Worm (Caenorhabditis elegans): ENCODE results near the gene oac-12.

Gene oac-12

DNA sequence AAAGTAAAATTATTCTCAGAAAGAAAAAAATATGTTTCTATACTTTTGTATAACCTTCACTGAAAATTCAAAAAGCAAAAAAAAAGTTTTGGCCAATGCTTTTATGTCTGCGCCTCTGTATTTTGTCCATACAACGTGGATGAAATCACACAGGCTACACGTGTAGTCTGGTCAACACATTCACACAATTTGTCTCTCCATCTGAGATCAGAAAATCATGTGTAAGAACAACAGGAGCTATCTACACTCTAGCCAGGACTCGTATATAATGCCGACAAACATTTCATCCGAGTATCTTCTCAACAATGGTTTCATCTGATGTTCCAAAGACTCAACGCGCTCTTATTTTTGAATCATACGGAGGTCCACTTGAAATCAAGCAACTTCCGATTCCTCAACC, 5.5 kb downstream of the oac-12 start, which contains the start of gene D2063.1:
D2063.1 (plus strand) TSS at position 281 of the 400 bp plus-strand sequence.
- TF ChIP-seq dpff-1 (tag; optimal IDR thresholded peaks at IDR 0.05): no peak
- no peak for TF ChIP-seq efl-1 (GFP tag; optimal IDR thresholded peaks at IDR 0.05)
- no peak for TF ChIP-seq ztf-6 (GFP tag; IDR thresholded peaks at IDR 0.05)
- no peak for TF ChIP-seq lin-54 (GFP tag; optimal IDR thresholded peaks at IDR 0.05)
- TF ChIP-seq F37B4.10 (GFP tag; IDR thresholded peaks at IDR 0.05): no peak
- no peak for TF ChIP-seq lsy-27 (tag; optimal IDR thresholded peaks at IDR 0.05; ENCODE audit: borderline replicate concordance, insufficient read depth)
- no peak for TF ChIP-seq nhr-80 (tag; optimal IDR thresholded peaks at IDR 0.05)
- no peak for TF ChIP-seq let-526 (GFP tag; IDR thresholded peaks at IDR 0.05)
- TF ChIP-seq K12H6.12 (tag; optimal IDR thresholded peaks at IDR 0.05): no peak
- no peak for TF ChIP-seq akir-1 (GFP tag; optimal IDR thresholded peaks at IDR 0.05)
- TF ChIP-seq F52B5.7 (tag; optimal IDR thresholded peaks at IDR 0.05): no peak
- TF ChIP-seq let-607 (tag; optimal IDR thresholded peaks at IDR 0.05): no peak
- no peak for TF ChIP-seq mxl-1 (tag; optimal IDR thresholded peaks at IDR 0.05)
- no peak for TF ChIP-seq madf-8 (GFP tag; conservative IDR thresholded peaks at IDR 0.05)
- TF ChIP-seq F23B12.7 (tag; optimal IDR thresholded peaks at IDR 0.05; ENCODE audit: insufficient read depth): no peak

- no peak for TF ChIP-seq F49E8.2 (tag; optimal IDR thresholded peaks at IDR 0.05; ENCODE audit: insufficient read depth)
- TF ChIP-seq xnd-1 (tag; optimal IDR thresholded peaks at IDR 0.05): no peak
- no peak for TF ChIP-seq hrde-1 (tag; optimal IDR thresholded peaks at IDR 0.05; ENCODE audit: borderline replicate concordance)
- no peak for TF ChIP-seq nhr-120 (GFP tag; IDR thresholded peaks at IDR 0.05)
- TF ChIP-seq F39B2.1 (GFP tag; IDR thresholded peaks at IDR 0.05): no peak
- no peak for TF ChIP-seq bed-1 (GFP tag; IDR thresholded peaks at IDR 0.05)
- TF ChIP-seq dpff-1 (tag; optimal IDR thresholded peaks at IDR 0.05): no peak
- no peak for TF ChIP-seq ztf-26 (tag; optimal IDR thresholded peaks at IDR 0.05)
- TF ChIP-seq sptf-2 (GFP tag; optimal IDR thresholded peaks at IDR 0.05): no peak
- no peak for TF ChIP-seq B0336.3 (GFP tag; IDR thresholded peaks at IDR 0.05)
- TF ChIP-seq cebp-1 (GFP tag; IDR thresholded peaks at IDR 0.05): no peak
- no peak for TF ChIP-seq cebp-1 (tag; optimal IDR thresholded peaks at IDR 0.05)
- no peak for TF ChIP-seq repo-1 (tag; optimal IDR thresholded peaks at IDR 0.05)
- TF ChIP-seq rpc-1 (optimal IDR thresholded peaks at IDR 0.05): no peak
- TF ChIP-seq rpc-1 (tag; optimal IDR thresholded peaks at IDR 0.05): no peak
- TF ChIP-seq gei-17 (GFP tag; optimal IDR thresholded peaks at IDR 0.05): no peak
These were observed 6.9 kb downstream of the oac-12 start, which contains the start of gene nhr-125 for ce11 chrV:4325415-4325814. nhr-125 (minus strand) TSS chrV:4325515.

DNA sequence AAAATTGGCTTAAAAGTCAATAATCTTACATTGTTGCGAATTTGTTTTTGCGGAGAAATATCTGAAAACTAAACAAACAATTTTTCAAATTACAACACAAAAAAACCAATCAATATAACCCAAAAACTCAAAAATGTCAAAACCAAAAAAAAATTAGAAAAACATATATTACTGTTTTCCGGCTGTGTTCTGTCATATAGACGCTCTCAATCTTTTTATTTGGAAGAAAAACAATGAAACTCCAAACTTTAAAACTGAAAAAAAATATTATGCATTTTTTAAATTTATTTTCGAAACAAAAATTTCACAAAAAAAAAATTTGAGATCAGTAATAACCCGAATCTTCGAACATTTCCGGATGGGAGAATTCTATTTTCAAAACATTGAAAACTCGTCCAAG, 9.6 kb downstream of the oac-12 start, which contains the start of gene R02D1.2:
R02D1.2 (minus strand) TSS at position 101 of the 400 bp plus-strand sequence.
- TF ChIP-seq lin-54 (GFP tag; optimal IDR thresholded peaks at IDR 0.05): no peak
- TF ChIP-seq egl-44 (GFP tag; IDR thresholded peaks at IDR 0.05): no peak
- TF ChIP-seq B0261.1 (tag; optimal IDR thresholded peaks at IDR 0.05): no peak
- no peak for TF ChIP-seq ztf-25 (GFP tag; IDR thresholded peaks at IDR 0.05)
- TF ChIP-seq madf-10 (tag; optimal IDR thresholded peaks at IDR 0.05): no peak
- no peak for TF ChIP-seq dpl-1 (GFP tag; optimal IDR thresholded peaks at IDR 0.05)
- no peak for TF ChIP-seq ztf-22 (GFP tag; optimal IDR thresholded peaks at IDR 0.05)
- TF ChIP-seq mel-28 (tag; optimal IDR thresholded peaks at IDR 0.05; ENCODE audit: borderline replicate concordance): no peak
- TF ChIP-seq ama-1 (optimal IDR thresholded peaks at IDR 0.05): no peak
- TF ChIP-seq ama-1 (GFP tag; optimal IDR thresholded peaks at IDR 0.05): no peak
- TF ChIP-seq ceh-40 (GFP tag; IDR thresholded peaks at IDR 0.05): no peak
- TF ChIP-seq C17E4.6 (GFP tag; IDR thresholded peaks at IDR 0.05): no peak
- no peak for TF ChIP-seq ets-4 (GFP tag; optimal IDR thresholded peaks at IDR 0.05)

All from whole organism, young adult.